7 worm cellular contexts compared by ENCODE assay signal in genomic region chrV:1263939-1264823, ce11.
TF ChIP-seq lines count a peak whose summit lies in the region.

TSS of gene rab-1 (minus strand) at chrV:1263989.
TSS of gene C39F7.5 (plus strand) at chrV:1264773.

TF ChIP-seq in whole organism, L1 larva, 84 proteins besides CTCF, POLR2A, EP300 and RAD21 (continued from another document and continues in another):
- peak; percentile 6 for TF ChIP-seq ztf-4 (tag; optimal IDR thresholded peaks at IDR 0.05; lab: Kevin White, UChicago)
- no peak for TF ChIP-seq nhr-237 (tag; optimal IDR thresholded peaks at IDR 0.05; lab: Kevin White, UChicago)
- TF ChIP-seq ceh-63 (GFP tag; optimal IDR thresholded peaks at IDR 0.05; lab: Kevin White, UChicago), result no peak
- peak; percentile 44 for TF ChIP-seq isw-1 (GFP tag; IDR thresholded peaks at IDR 0.05; lab: Robert Waterston, UW)
- peak; percentile 69 for TF ChIP-seq unc-130 (tag; optimal IDR thresholded peaks at IDR 0.05; lab: Kevin White, UChicago)
- TF ChIP-seq lsy-2 (tag; optimal IDR thresholded peaks at IDR 0.05; lab: Kevin White, UChicago), result peak; percentile 61 to 71
- peak; percentile 23 for TF ChIP-seq nhr-90 (tag; optimal IDR thresholded peaks at IDR 0.05; lab: Kevin White, UChicago; ENCODE audit: poor library complexity)
- TF ChIP-seq F16B12.6 (tag; optimal IDR thresholded peaks at IDR 0.05; lab: Kevin White, UChicago), result peak; percentile 45
- peak; percentile 9 to 65 (median 31) for TF ChIP-seq ceh-82 (tag; optimal IDR thresholded peaks at IDR 0.05; lab: Kevin White, UChicago)
- no peak for TF ChIP-seq ceh-90 (tag; optimal IDR thresholded peaks at IDR 0.05; lab: Kevin White, UChicago)
- TF ChIP-seq nhr-20 (tag; optimal IDR thresholded peaks at IDR 0.05; lab: Kevin White, UChicago), result peak; percentile 50
- TF ChIP-seq efl-3 (GFP tag; optimal IDR thresholded peaks at IDR 0.05; lab: Kevin White, UChicago), result no peak
- peak; percentile 70 for TF ChIP-seq nhr-71 (tag; optimal IDR thresholded peaks at IDR 0.05; lab: Kevin White, UChicago)
- TF ChIP-seq snpc-4 (tag; optimal IDR thresholded peaks at IDR 0.05; lab: Kevin White, UChicago), result peak; percentile 14
- peak; percentile 39 to 46 for TF ChIP-seq efl-1 (optimal IDR thresholded peaks at IDR 0.05; lab: Kevin White, UChicago)
- TF ChIP-seq efl-1 (GFP tag; optimal IDR thresholded peaks at IDR 0.05 in 1 of 2; lab: Kevin White, UChicago), result peak; percentile 61
- TF ChIP-seq unc-86 (tag; optimal IDR thresholded peaks at IDR 0.05; lab: Kevin White, UChicago), result peak; percentile 3
- peak; percentile 78 for TF ChIP-seq nhr-85 (tag; lab: Kevin White, UChicago)
- no peak for TF ChIP-seq nhr-28 (tag; optimal IDR thresholded peaks at IDR 0.05; lab: Kevin White, UChicago)

TF ChIP-seq in whole organism, L2 larva, 48 proteins besides CTCF, POLR2A, EP300 and RAD21 (continued from another document):
- peak; percentile 31 for TF ChIP-seq nhr-129 (tag; optimal IDR thresholded peaks at IDR 0.05; lab: Kevin White, UChicago)
- TF ChIP-seq dmd-4 (tag; optimal IDR thresholded peaks at IDR 0.05; lab: Kevin White, UChicago), result no peak
- TF ChIP-seq F13H6.1 (tag; optimal IDR thresholded peaks at IDR 0.05; lab: Kevin White, UChicago), result peak; percentile 4
- TF ChIP-seq sma-9 (GFP tag; optimal IDR thresholded peaks at IDR 0.05; lab: Kevin White, UChicago), result peak; percentile 18
- no peak for TF ChIP-seq sma-9 (tag; optimal IDR thresholded peaks at IDR 0.05; lab: Kevin White, UChicago)
- peak; percentile 36 for TF ChIP-seq sem-4 (tag; optimal IDR thresholded peaks at IDR 0.05; lab: Kevin White, UChicago)
- no peak for TF ChIP-seq unc-39 (tag; optimal IDR thresholded peaks at IDR 0.05; lab: Kevin White, UChicago)
- TF ChIP-seq snpc-4 (tag; optimal IDR thresholded peaks at IDR 0.05; lab: Kevin White, UChicago), result peak; percentile 18
- peak in 1 of 2 experiments; percentile 65 for TF ChIP-seq lsy-2 (tag; optimal IDR thresholded peaks at IDR 0.05; lab: Kevin White, UChicago)
- TF ChIP-seq crh-2 (tag; optimal IDR thresholded peaks at IDR 0.05; lab: Kevin White, UChicago), result peak; percentile 98

TF ChIP-seq in whole organism, L3 larva, 47 proteins besides CTCF, POLR2A, EP300 and RAD21 (continued from another document):
- TF ChIP-seq egl-5 (tag; optimal IDR thresholded peaks at IDR 0.05; lab: Kevin White, UChicago), result peak; percentile 27
- no peak for TF ChIP-seq ceh-28 (tag; optimal IDR thresholded peaks at IDR 0.05; lab: Kevin White, UChicago)
- TF ChIP-seq pha-4 (tag; optimal IDR thresholded peaks at IDR 0.05; lab: Kevin White, UChicago), result peak; percentile 74
- TF ChIP-seq nfya-1 (tag; optimal IDR thresholded peaks at IDR 0.05; lab: Kevin White, UChicago; ENCODE audit: insufficient read depth), result peak; percentile 67
- no peak for TF ChIP-seq fos-1 (tag; optimal IDR thresholded peaks at IDR 0.05; lab: Kevin White, UChicago)
- no peak for TF ChIP-seq nhr-25 (tag; optimal IDR thresholded peaks at IDR 0.05; lab: Kevin White, UChicago)
- TF ChIP-seq ceh-82 (tag; optimal IDR thresholded peaks at IDR 0.05; lab: Kevin White, UChicago), result no peak
- TF ChIP-seq daf-12 (tag; optimal IDR thresholded peaks at IDR 0.05; lab: Kevin White, UChicago), result no peak
- TF ChIP-seq fkh-10 (GFP tag; optimal IDR thresholded peaks at IDR 0.05; lab: Kevin White, UChicago), result no peak
- TF ChIP-seq jun-1 (tag; optimal IDR thresholded peaks at IDR 0.05; lab: Kevin White, UChicago), result no peak
TF ChIP-seq in whole organism, L3 larva: peak in this region for 11.

TF ChIP-seq in whole organism, L4 larva, 104 proteins besides CTCF, POLR2A, EP300 and RAD21 (continued from another document):
- TF ChIP-seq zag-1 (tag; optimal IDR thresholded peaks at IDR 0.05; lab: Kevin White, UChicago), result no peak
- peak; percentile 62 for TF ChIP-seq hlh-11 (tag; optimal IDR thresholded peaks at IDR 0.05; lab: Kevin White, UChicago)
- peak in 1 of 2 experiments; percentile 26 for TF ChIP-seq mdl-1 (tag; optimal IDR thresholded peaks at IDR 0.05; lab: Kevin White, UChicago)
- TF ChIP-seq hif-1 (tag; optimal IDR thresholded peaks at IDR 0.05; lab: Kevin White, UChicago), result peak in 1 of 2 experiments; percentile 20
- TF ChIP-seq ama-1 (optimal IDR thresholded peaks at IDR 0.05; lab: Kevin White, UChicago), result peak; percentile 70
- peak; percentile 15; the same call in 1 of the 2 replicates for TF ChIP-seq dmd-6 (GFP tag; IDR thresholded peaks at IDR 0.05; lab: Robert Waterston, UW)
- peak; percentile 58 for TF ChIP-seq dpl-1 (GFP tag; optimal IDR thresholded peaks at IDR 0.05; lab: Kevin White, UChicago)
- peak; percentile 16 for TF ChIP-seq lin-13 (GFP tag; optimal IDR thresholded peaks at IDR 0.05; lab: Kevin White, UChicago)
- no peak for TF ChIP-seq ceh-62 (tag; optimal IDR thresholded peaks at IDR 0.05; lab: Kevin White, UChicago)
- TF ChIP-seq F26F4.8 (GFP tag; conservative IDR thresholded peaks at IDR 0.05; lab: Robert Waterston, UW), result no peak
- TF ChIP-seq rbr-2 (tag; optimal IDR thresholded peaks at IDR 0.05; lab: Kevin White, UChicago), result peak; percentile 45
- no peak for TF ChIP-seq zfp-3 (GFP tag; conservative IDR thresholded peaks at IDR 0.05; lab: Robert Waterston, UW)
- no peak for TF ChIP-seq F44E2.7 (GFP tag; IDR thresholded peaks at IDR 0.05; lab: Robert Waterston, UW)
- TF ChIP-seq lin-38 (GFP tag; IDR thresholded peaks at IDR 0.05; lab: Robert Waterston, UW), result peak; percentile 93
- no peak for TF ChIP-seq arid-1 (GFP tag; conservative IDR thresholded peaks at IDR 0.05; lab: Robert Waterston, UW)
- peak; percentile 83 for TF ChIP-seq mes-2 (tag; optimal IDR thresholded peaks at IDR 0.05; lab: Kevin White, UChicago; ENCODE audit: poor library complexity, severe bottlenecking)
- peak; percentile 78 for TF ChIP-seq mep-1 (tag; optimal IDR thresholded peaks at IDR 0.05; lab: Kevin White, UChicago)
- TF ChIP-seq daf-12 (tag; optimal IDR thresholded peaks at IDR 0.05; lab: Kevin White, UChicago), result no peak
- TF ChIP-seq nhr-11 (tag; optimal IDR thresholded peaks at IDR 0.05; lab: Kevin White, UChicago), result peak; percentile 76
- no peak for TF ChIP-seq fos-1 (tag; optimal IDR thresholded peaks at IDR 0.05; lab: Kevin White, UChicago)
- TF ChIP-seq lsy-2 (tag; optimal IDR thresholded peaks at IDR 0.05; lab: Kevin White, UChicago), result peak in 1 of 2 experiments; percentile 65
- TF ChIP-seq aha-1 (tag; lab: Kevin White, UChicago), result peak; percentile 90

TF ChIP-seq in whole organism, late embryonic, 69 proteins besides CTCF, POLR2A, EP300 and RAD21 (continued from another document):
- TF ChIP-seq Y22D7AL.16 (tag; optimal IDR thresholded peaks at IDR 0.05; lab: Kevin White, UChicago), result no peak
- no peak for TF ChIP-seq che-1 (tag; optimal IDR thresholded peaks at IDR 0.05; lab: Kevin White, UChicago)
- no peak for TF ChIP-seq ama-1 (optimal IDR thresholded peaks at IDR 0.05; lab: Kevin White, UChicago)
- TF ChIP-seq nfya-1 (tag; optimal IDR thresholded peaks at IDR 0.05; lab: Kevin White, UChicago), result peak; percentile 44
- TF ChIP-seq ceh-14 (tag; optimal IDR thresholded peaks at IDR 0.05; lab: Kevin White, UChicago), result no peak
- no peak for TF ChIP-seq hlh-8 (tag; optimal IDR thresholded peaks at IDR 0.05; lab: Kevin White, UChicago)
- no peak for TF ChIP-seq ceh-18 (tag; optimal IDR thresholded peaks at IDR 0.05; lab: Kevin White, UChicago)
- no peak for TF ChIP-seq F13H6.1 (tag; optimal IDR thresholded peaks at IDR 0.05; lab: Kevin White, UChicago)

TF ChIP-seq in whole organism, mixed stage, embryonic, 35 proteins besides CTCF, POLR2A, EP300 and RAD21 (continued from another document):
- TF ChIP-seq tbx-8 (GFP tag; optimal IDR thresholded peaks at IDR 0.05; lab: Kevin White, UChicago) (no peak), ham-2 (GFP tag; optimal IDR thresholded peaks at IDR 0.05; lab: Kevin White, UChicago) (peak; percentile 65), flh-1 (GFP tag; optimal IDR thresholded peaks at IDR 0.05; lab: Kevin White, UChicago) (no peak), mab-5 (tag; optimal IDR thresholded peaks at IDR 0.05; lab: Kevin White, UChicago) (no peak)

TF ChIP-seq in whole organism, young adult, 124 proteins besides CTCF, POLR2A, EP300 and RAD21 (continued from another document):
- TF ChIP-seq sdz-38 (tag; optimal IDR thresholded peaks at IDR 0.05; lab: Kevin White, UChicago), result no peak
- TF ChIP-seq madf-10 (tag; optimal IDR thresholded peaks at IDR 0.05; lab: Kevin White, UChicago), result peak; percentile 53
- no peak for TF ChIP-seq ceh-40 (GFP tag; IDR thresholded peaks at IDR 0.05; lab: Robert Waterston, UW)
- no peak for TF ChIP-seq rec-8 (tag; optimal IDR thresholded peaks at IDR 0.05; lab: Kevin White, UChicago)
- no peak for TF ChIP-seq ztf-3 (GFP tag; optimal IDR thresholded peaks at IDR 0.05; lab: Kevin White, UChicago)
- no peak for TF ChIP-seq die-1 (tag; optimal IDR thresholded peaks at IDR 0.05; lab: Kevin White, UChicago)
- no peak for TF ChIP-seq chd-7 (tag; optimal IDR thresholded peaks at IDR 0.05; lab: Kevin White, UChicago)
- TF ChIP-seq Y67H2A.10 (GFP tag; conservative IDR thresholded peaks at IDR 0.05; lab: Robert Waterston, UW), result peak; percentile 65; the same call in 1 of the 2 replicates
- TF ChIP-seq lin-40 (tag; optimal IDR thresholded peaks at IDR 0.05; lab: Kevin White, UChicago), result no peak
- TF ChIP-seq lin-26 (GFP tag; IDR thresholded peaks at IDR 0.05; lab: Robert Waterston, UW), result no peak
- TF ChIP-seq zfh-2 (GFP tag; conservative IDR thresholded peaks at IDR 0.05; lab: Robert Waterston, UW), result peak; percentile 78
- TF ChIP-seq F39B2.1 (GFP tag; IDR thresholded peaks at IDR 0.05; lab: Robert Waterston, UW), result no peak
- no peak for TF ChIP-seq xnd-1 (tag; optimal IDR thresholded peaks at IDR 0.05; lab: Kevin White, UChicago)
- no peak for TF ChIP-seq snpc-1.1 (tag; optimal IDR thresholded peaks at IDR 0.05; lab: Kevin White, UChicago; ENCODE audit: insufficient read depth)
- TF ChIP-seq F22D6.2 (tag; optimal IDR thresholded peaks at IDR 0.05; lab: Kevin White, UChicago), result no peak
- TF ChIP-seq athp-1 (tag; optimal IDR thresholded peaks at IDR 0.05; lab: Kevin White, UChicago), result no peak
- TF ChIP-seq lin-54 (GFP tag; optimal IDR thresholded peaks at IDR 0.05; lab: Kevin White, UChicago), result peak; percentile 40
- TF ChIP-seq nhr-120 (GFP tag; IDR thresholded peaks at IDR 0.05; lab: Robert Waterston, UW), result no peak
- peak; percentile 43 for TF ChIP-seq nhr-80 (tag; optimal IDR thresholded peaks at IDR 0.05; lab: Kevin White, UChicago)
- TF ChIP-seq mcd-1 (GFP tag; IDR thresholded peaks at IDR 0.05; lab: Robert Waterston, UW), result peak; percentile 92
- no peak for TF ChIP-seq Y79H2A.3 (GFP tag; conservative IDR thresholded peaks at IDR 0.05; lab: Robert Waterston, UW)
- TF ChIP-seq lsl-1 (GFP tag; optimal IDR thresholded peaks at IDR 0.05; lab: Kevin White, UChicago), result peak; percentile 25
- no peak for TF ChIP-seq fkh-3 (tag; optimal IDR thresholded peaks at IDR 0.05; lab: Kevin White, UChicago)
- no peak for TF ChIP-seq F37B4.10 (GFP tag; IDR thresholded peaks at IDR 0.05; lab: Robert Waterston, UW)
- peak; percentile 51; the same call in 1 of the 2 replicates for TF ChIP-seq pbrm-1 (GFP tag; IDR thresholded peaks at IDR 0.05; lab: Robert Waterston, UW)
- TF ChIP-seq ceh-27 (GFP tag; optimal IDR thresholded peaks at IDR 0.05; lab: Kevin White, UChicago), result no peak
- TF ChIP-seq ama-1 (optimal IDR thresholded peaks at IDR 0.05; lab: Kevin White, UChicago), result peak; percentile 65
- TF ChIP-seq ama-1 (GFP tag; optimal IDR thresholded peaks at IDR 0.05; lab: Kevin White, UChicago), result no peak
- TF ChIP-seq ceh-100 (GFP tag; IDR thresholded peaks at IDR 0.05; lab: Robert Waterston, UW), result no peak
- peak; percentile 40; the same call in 1 of the 2 replicates for TF ChIP-seq D2030.7 (GFP tag; IDR thresholded peaks at IDR 0.05; lab: Robert Waterston, UW)
- TF ChIP-seq C17E4.6 (GFP tag; IDR thresholded peaks at IDR 0.05; lab: Robert Waterston, UW), result no peak
- no peak for TF ChIP-seq sptf-2 (GFP tag; optimal IDR thresholded peaks at IDR 0.05; lab: Kevin White, UChicago)
- TF ChIP-seq ets-4 (GFP tag; optimal IDR thresholded peaks at IDR 0.05; lab: Kevin White, UChicago), result no peak
- TF ChIP-seq lir-1 (GFP tag; conservative IDR thresholded peaks at IDR 0.05; lab: Robert Waterston, UW), result no peak
- TF ChIP-seq ztf-6 (GFP tag; IDR thresholded peaks at IDR 0.05; lab: Robert Waterston, UW), result no peak
- TF ChIP-seq F10E7.11 (tag; optimal IDR thresholded peaks at IDR 0.05; lab: Kevin White, UChicago), result no peak
- no peak for TF ChIP-seq Y53F4B.3 (GFP tag; IDR thresholded peaks at IDR 0.05; lab: Robert Waterston, UW)
- no peak for TF ChIP-seq rpc-1 (optimal IDR thresholded peaks at IDR 0.05; lab: Kevin White, UChicago)
- no peak for TF ChIP-seq rpc-1 (tag; optimal IDR thresholded peaks at IDR 0.05; lab: Kevin White, UChicago)
- TF ChIP-seq egrh-3 (GFP tag; IDR thresholded peaks at IDR 0.05; lab: Robert Waterston, UW), result no peak
- no peak for TF ChIP-seq B0261.1 (tag; optimal IDR thresholded peaks at IDR 0.05; lab: Kevin White, UChicago)
- TF ChIP-seq dox-1 (GFP tag; IDR thresholded peaks at IDR 0.05; lab: Robert Waterston, UW), result peak; percentile 73
- TF ChIP-seq nfyb-1 (GFP tag; IDR thresholded peaks at IDR 0.05; lab: Robert Waterston, UW), result no peak
- TF ChIP-seq ZK185.1 (tag; optimal IDR thresholded peaks at IDR 0.05; lab: Kevin White, UChicago; ENCODE audit: poor library complexity, severe bottlenecking), result no peak
- no peak for TF ChIP-seq cebp-2 (GFP tag; IDR thresholded peaks at IDR 0.05; lab: Robert Waterston, UW)
- peak; percentile 83 for TF ChIP-seq madf-3 (GFP tag; IDR thresholded peaks at IDR 0.05; lab: Robert Waterston, UW)
- no peak for TF ChIP-seq ceh-79 (tag; optimal IDR thresholded peaks at IDR 0.05; lab: Kevin White, UChicago)
- no peak for TF ChIP-seq zim-3 (tag; optimal IDR thresholded peaks at IDR 0.05; lab: Kevin White, UChicago)
- no peak for TF ChIP-seq lag-1 (GFP tag; IDR thresholded peaks at IDR 0.05; lab: Robert Waterston, UW)
- no peak for TF ChIP-seq cebp-1 (GFP tag; IDR thresholded peaks at IDR 0.05; lab: Robert Waterston, UW)
- peak; percentile 81 for TF ChIP-seq cebp-1 (tag; optimal IDR thresholded peaks at IDR 0.05; lab: Kevin White, UChicago)
- TF ChIP-seq K12H6.12 (tag; optimal IDR thresholded peaks at IDR 0.05; lab: Kevin White, UChicago), result peak; percentile 43
- peak; percentile 23 for TF ChIP-seq tbp1 (GFP tag; optimal IDR thresholded peaks at IDR 0.05; lab: Kevin White, UChicago)
- no peak for TF ChIP-seq rcor-1 (GFP tag; IDR thresholded peaks at IDR 0.05; lab: Robert Waterston, UW)
- peak in 1 of 3 experiments; percentile 32 for TF ChIP-seq lin-35 (GFP tag; optimal IDR thresholded peaks at IDR 0.05; lab: Kevin White, UChicago)
- no peak for TF ChIP-seq ztf-26 (tag; optimal IDR thresholded peaks at IDR 0.05; lab: Kevin White, UChicago)
- TF ChIP-seq B0336.3 (GFP tag; IDR thresholded peaks at IDR 0.05; lab: Robert Waterston, UW), result no peak
- no peak for TF ChIP-seq mes-4 (tag; optimal IDR thresholded peaks at IDR 0.05; lab: Kevin White, UChicago)
- TF ChIP-seq ztf-25 (GFP tag; IDR thresholded peaks at IDR 0.05; lab: Robert Waterston, UW), result no peak
- peak; percentile 88 for TF ChIP-seq attf-5 (GFP tag; optimal IDR thresholded peaks at IDR 0.05; lab: Kevin White, UChicago)
- TF ChIP-seq somi-1 (GFP tag; optimal IDR thresholded peaks at IDR 0.05; lab: Kevin White, UChicago), result no peak
- TF ChIP-seq bed-1 (GFP tag; IDR thresholded peaks at IDR 0.05; lab: Robert Waterston, UW), result no peak
